Fruit fly (Drosophila melanogaster) whole organism, embryonic: Measurements from ENCODE around the gene CG31178.
A peak's percentile ranks its signal among the peaks of the same experiment; 100 is the strongest.

Experiments
- Blimp-1 ChIP-seq: fragments of 200-800 bp; sonication (Bioruptor generic); optimal IDR thresholded peaks from 3 replicates; lab custom pipeline; 2018; ENCODE audit warnings: missing biosample characterization, missing genetic modification characterization, mild to moderate bottlenecking, moderate library complexity, missing genetic modification reagents
- C15 ChIP-seq: fragments of 200-800 bp; sonication (Bioruptor generic); IDR thresholded peaks from 3 replicates; pipeline ENCODE4 v1.3.6; 2022; ENCODE audit warnings: missing biosample characterization, missing genetic modification characterization
- CG10267 ChIP-seq: fragments of 200-800 bp; sonication (Bioruptor generic); optimal IDR thresholded peaks from 2 replicates; lab custom pipeline; 2018; ENCODE audit warnings: missing biosample characterization, mild to moderate bottlenecking, missing genetic modification characterization, moderate library complexity
- CG10431 ChIP-seq: fragments of 200-800 bp; sonication (Bioruptor generic); optimal IDR thresholded peaks from 3 replicates; lab custom pipeline; 2018; ENCODE audit warnings: missing biosample characterization, mild to moderate bottlenecking, missing genetic modification characterization
- CG1603 ChIP-seq: fragments of 200-800 bp; sonication (Bioruptor generic); optimal IDR thresholded peaks from 2 replicates; lab custom pipeline; 2019; ENCODE audit warnings: missing biosample characterization, mild to moderate bottlenecking, missing genetic modification characterization, moderate library complexity
- CG16779 ChIP-seq: fragments of 200-800 bp; sonication (Bioruptor generic); IDR thresholded peaks from 2 replicates; pipeline ENCODE4 v1.3.6; 2022; ENCODE audit warnings: missing biosample characterization, missing genetic modification characterization
- CG17186 ChIP-seq: fragments of 200-800 bp; sonication (Bioruptor generic); optimal IDR thresholded peaks from 3 replicates; lab custom pipeline; 2017; ENCODE audit warnings: missing biosample characterization, missing genetic modification reagents, missing genetic modification characterization
- CG17829 ChIP-seq: fragments of 200-800 bp; optimal IDR thresholded peaks from 2 replicates; lab custom pipeline; 2019; ENCODE audit warnings: missing biosample characterization, mild to moderate bottlenecking, missing genetic modification characterization, moderate library complexity
- CG32772 ChIP-seq: fragments of 200-800 bp; sonication (Bioruptor generic); IDR thresholded peaks from 2 replicates; pipeline ENCODE4 v1.3.6; 2022; ENCODE audit warnings: missing biosample characterization, missing genetic modification characterization
- CG4328 ChIP-seq: fragments of 200-800 bp; sonication (Bioruptor generic); optimal IDR thresholded peaks from 3 replicates; lab custom pipeline; 2017; ENCODE audit warnings: missing biosample characterization, missing genetic modification reagents, missing genetic modification characterization
- CG4617 ChIP-seq: fragments of 200-800 bp; sonication (Bioruptor generic); optimal IDR thresholded peaks from 3 replicates; lab custom pipeline; 2016; ENCODE audit warnings: missing biosample characterization, missing genetic modification characterization, borderline replicate concordance
- CG4730 ChIP-seq: fragments of 200-800 bp; sonication (Bioruptor generic); IDR thresholded peaks from 2 replicates; pipeline ENCODE4 v1.3.6; 2022; ENCODE audit warnings: missing biosample characterization, missing genetic modification characterization
- CG6689 ChIP-seq: fragments of 200-800 bp; sonication (Bioruptor generic); IDR thresholded peaks from 2 replicates; pipeline ENCODE4 v1.3.6; 2022; ENCODE audit warnings: missing biosample characterization, missing genetic modification characterization
- CG7357 ChIP-seq: fragments of 200-800 bp; sonication (Bioruptor generic); IDR thresholded peaks from 3 replicates; pipeline ENCODE4 v1.3.6; 2022; ENCODE audit warnings: missing biosample characterization, missing genetic modification characterization
- CG7928 ChIP-seq: fragments of 200-800 bp; sonication (Bioruptor generic); optimal IDR thresholded peaks from 2 replicates; lab custom pipeline; 2017; ENCODE audit warnings: missing biosample characterization, mild to moderate bottlenecking, missing genetic modification characterization
- CG8765 ChIP-seq: fragments of 200-800 bp; sonication (Bioruptor generic); IDR thresholded peaks from 2 replicates; pipeline ENCODE4 v1.3.6; 2022; ENCODE audit warnings: missing biosample characterization, missing genetic modification characterization
- CG9215 ChIP-seq: fragments of 200-800 bp; sonication (Bioruptor generic); IDR thresholded peaks from 2 replicates; pipeline ENCODE4 v1.3.6; 2022; ENCODE audit warnings: missing biosample characterization, missing genetic modification characterization
- CkIIα-i1 ChIP-seq: fragments of 200-800 bp; sonication (Bioruptor generic); IDR thresholded peaks from 2 replicates; pipeline ENCODE4 v1.3.6; 2022; ENCODE audit warnings: missing biosample characterization, missing genetic modification characterization
- Doc2 ChIP-seq: fragments of 200-800 bp; sonication (Bioruptor generic); IDR thresholded peaks from 2 replicates; pipeline ENCODE4 v1.3.6; 2022; ENCODE audit warnings: missing biosample characterization, missing genetic modification characterization
- E2f1 ChIP-seq: fragments of 200-800 bp; sonication (Bioruptor generic); IDR thresholded peaks from 2 replicates; pipeline ENCODE4 v1.3.6; 2022; ENCODE audit warnings: missing biosample characterization, missing genetic modification characterization
- Eip74EF ChIP-seq, 2 experiments: fragments of 200-800 bp in 1 of 2; fragments of >200 bp in 1 of 2; sonication (Bioruptor generic) in 1 of 2; optimal IDR thresholded peaks; 2 replicates each; lab custom pipeline; 2017 to 2019; ENCODE audit warnings: missing biosample characterization in 2 of 2, missing genetic modification characterization in 2 of 2, mild to moderate bottlenecking in 1 of 2, moderate library complexity in 1 of 2
- Gug ChIP-seq: fragments of 200-800 bp; sonication (Bioruptor generic); IDR thresholded peaks from 4 replicates; pipeline ENCODE4 v1.3.6; 2022; ENCODE audit warnings: missing biosample characterization, missing genetic modification characterization
- Hr78 ChIP-seq, 2 experiments: fragments of 200-800 bp in 1 of 2; fragments of >200 bp in 1 of 2; sonication (Bioruptor generic) in 1 of 2; optimal IDR thresholded peaks; 2 replicates each; lab custom pipeline; 2017 to 2019; ENCODE audit warnings: missing biosample characterization in 2 of 2, missing genetic modification characterization in 2 of 2, mild to moderate bottlenecking in 1 of 2, moderate library complexity in 1 of 2
- Ptx1 ChIP-seq: fragments of 200-800 bp; sonication (Bioruptor generic); IDR thresholded peaks from 2 replicates; pipeline ENCODE4 v1.3.6; 2022; ENCODE audit warnings: missing biosample characterization, missing genetic modification characterization
- Rfx ChIP-seq: fragments of 200-800 bp; sonication (Bioruptor generic); IDR thresholded peaks from 2 replicates; pipeline ENCODE4 v1.3.6; 2022; ENCODE audit warnings: missing biosample characterization, missing genetic modification characterization
- Rx ChIP-seq: fragments of 200-800 bp; sonication (Bioruptor generic); IDR thresholded peaks from 2 replicates; pipeline ENCODE4 v1.3.6; 2022; ENCODE audit warnings: missing biosample characterization, missing genetic modification characterization
- Sin3A ChIP-seq: fragments of >200 bp; optimal IDR thresholded peaks from 2 replicates; lab custom pipeline; 2018
- Six4 ChIP-seq: fragments of 200-800 bp; sonication (Bioruptor generic); optimal IDR thresholded peaks from 2 replicates; lab custom pipeline; 2016; ENCODE audit warnings: missing biosample characterization, missing genetic modification characterization
- Vsx1 ChIP-seq: fragments of 200-800 bp; sonication (Bioruptor generic); optimal IDR thresholded peaks from 2 replicates; lab custom pipeline; 2017; ENCODE audit warnings: missing biosample characterization, mild to moderate bottlenecking, missing genetic modification characterization, missing genetic modification reagents
- caup ChIP-seq: fragments of 200-800 bp; sonication (Bioruptor generic); optimal IDR thresholded peaks from 3 replicates; lab custom pipeline; 2017; ENCODE audit warnings: missing biosample characterization, mild to moderate bottlenecking, missing genetic modification characterization, moderate library complexity; ENCODE audit not compliant: severe bottlenecking
- chm ChIP-seq: fragments of 200-800 bp; sonication (Bioruptor generic); IDR thresholded peaks from 2 replicates; pipeline ENCODE4 v1.3.6; 2022; ENCODE audit warnings: missing biosample characterization, missing genetic modification characterization
- crol ChIP-seq: fragments of 200-800 bp; sonication (Bioruptor generic); IDR thresholded peaks from 2 replicates; pipeline ENCODE4 v1.3.6; 2022; ENCODE audit warnings: missing biosample characterization, missing genetic modification characterization
- crp ChIP-seq, 2 experiments: fragments of 200-800 bp; sonication (Bioruptor generic); optimal IDR thresholded peaks; 2 replicates in 1 of 2; 3 replicates in 1 of 2; lab custom pipeline; 2017; ENCODE audit warnings: missing biosample characterization in 2 of 2, missing genetic modification characterization in 2 of 2, mild to moderate bottlenecking in 1 of 2, moderate library complexity in 1 of 2
- disco-r ChIP-seq: fragments of 200-800 bp; sonication (Bioruptor generic); optimal IDR thresholded peaks from 2 replicates; lab custom pipeline; 2016; ENCODE audit warnings: missing biosample characterization, missing genetic modification characterization
- dmrt11E ChIP-seq: fragments of 200-800 bp; sonication (Bioruptor generic); optimal IDR thresholded peaks from 3 replicates; lab custom pipeline; 2018; ENCODE audit warnings: missing biosample characterization, mild to moderate bottlenecking, missing genetic modification characterization, moderate library complexity
- gcm ChIP-seq: fragments of 200-800 bp; sonication (Bioruptor generic); optimal IDR thresholded peaks from 2 replicates; lab custom pipeline; 2019; ENCODE audit warnings: missing biosample characterization, mild to moderate bottlenecking, missing genetic modification characterization, moderate library complexity
- gem ChIP-seq: fragments of 200-800 bp; sonication (Bioruptor generic); optimal IDR thresholded peaks from 2 replicates; lab custom pipeline; 2019; ENCODE audit warnings: missing biosample characterization, mild to moderate bottlenecking, missing genetic modification characterization, moderate library complexity
- hbn ChIP-seq: fragments of 200-800 bp; sonication (Bioruptor generic); IDR thresholded peaks from 2 replicates; pipeline ENCODE4 v1.3.6; 2022; ENCODE audit warnings: missing biosample characterization, missing genetic modification characterization; ENCODE audit not compliant: partially characterized antibody
- jigr1 ChIP-seq: fragments of 200-800 bp; sonication (Bioruptor generic); IDR thresholded peaks from 3 replicates; pipeline ENCODE4 v1.3.6; 2022; ENCODE audit warnings: missing biosample characterization, missing genetic modification characterization
- jumu ChIP-seq: fragments of 200-800 bp; sonication (Bioruptor generic); optimal IDR thresholded peaks from 3 replicates; lab custom pipeline; 2016; ENCODE audit warnings: missing biosample characterization, missing genetic modification characterization
- kay ChIP-seq: fragments of 200-800 bp; sonication (Bioruptor generic); optimal IDR thresholded peaks from 2 replicates; lab custom pipeline; 2016; ENCODE audit warnings: missing biosample characterization, missing genetic modification characterization
- maf-S ChIP-seq: fragments of 200-800 bp; sonication (Bioruptor generic); optimal IDR thresholded peaks from 2 replicates; lab custom pipeline; 2016; ENCODE audit warnings: missing biosample characterization, missing genetic modification characterization
- mam ChIP-seq: fragments of 200-800 bp; sonication (Bioruptor generic); optimal IDR thresholded peaks from 3 replicates; lab custom pipeline; 2016; ENCODE audit warnings: missing biosample characterization, missing genetic modification characterization
- pho ChIP-seq: fragments of 200-800 bp; sonication (Bioruptor generic); optimal IDR thresholded peaks from 2 replicates; lab custom pipeline; 2016; ENCODE audit warnings: missing biosample characterization, missing genetic modification characterization
- prd ChIP-seq, 3 experiments: fragments of >200 bp in 2 of 3; fragments of 200-800 bp in 1 of 3; sonication (Bioruptor generic) in 1 of 3; optimal IDR thresholded peaks in 2 of 3; IDR thresholded peaks in 1 of 3; 2 replicates in 2 of 3; 3 replicates in 1 of 3; pipeline versions ENCODE4 v1.3.6 to Lab custom; 2017 to 2022; ENCODE audit warnings: missing biosample characterization in 1 of 3, missing genetic modification characterization in 1 of 3
- ranshi ChIP-seq: fragments of 200-800 bp; sonication (Bioruptor generic); IDR thresholded peaks from 2 replicates; pipeline ENCODE4 v1.3.6; 2022; ENCODE audit warnings: missing biosample characterization, missing genetic modification characterization
- repo ChIP-seq: fragments of 200-800 bp; sonication (Bioruptor generic); optimal IDR thresholded peaks from 2 replicates; lab custom pipeline; 2016; ENCODE audit warnings: missing biosample characterization, missing genetic modification characterization
- slp2 ChIP-seq: fragments of 200-800 bp; sonication (Bioruptor generic); optimal IDR thresholded peaks from 2 replicates; lab custom pipeline; 2016; ENCODE audit warnings: missing biosample characterization, missing genetic modification characterization
- sr ChIP-seq: fragments of 200-800 bp; sonication (Bioruptor generic); IDR thresholded peaks from 3 replicates; pipeline ENCODE4 v1.3.6; 2022; ENCODE audit warnings: missing biosample characterization, missing genetic modification characterization
- unpg ChIP-seq: fragments of 200-800 bp; sonication (Bioruptor generic); optimal IDR thresholded peaks from 3 replicates; lab custom pipeline; 2018; ENCODE audit warnings: missing biosample characterization, mild to moderate bottlenecking, missing genetic modification characterization, moderate library complexity

Gene CG31178

DNA sequence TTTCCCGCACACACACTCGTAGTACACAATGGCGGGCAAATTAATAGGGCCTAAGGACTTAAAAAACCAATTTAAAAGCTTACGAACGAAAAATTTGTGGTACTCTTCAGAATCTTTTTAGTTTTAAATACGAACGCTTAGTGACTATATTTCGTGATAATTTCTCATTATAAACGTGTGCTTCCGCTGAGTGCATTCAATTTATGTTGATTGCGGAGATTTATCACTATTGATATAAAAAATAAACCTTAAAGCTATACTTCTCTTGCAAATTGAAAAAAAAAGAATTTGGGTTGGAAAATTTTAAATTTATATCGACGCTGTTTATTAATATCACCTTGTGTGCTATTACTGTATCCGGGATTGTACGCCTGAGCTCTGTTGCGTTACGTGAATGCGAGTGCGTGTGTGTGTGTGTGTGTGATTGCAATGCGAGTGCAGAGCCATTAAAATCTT is 24.5 kb upstream of the CG31178 start (continued):
- peak; percentile 72 for TF ChIP-seq unpg
- peak; percentile 67 for TF ChIP-seq gcm (GFP tag; lab: Kevin White, UChicago)
- peak; percentile 26 for TF ChIP-seq maf-S
- peak; percentile 37 for TF ChIP-seq pho (GFP tag; lab: Kevin White, UChicago)
- peak; percentile 30 for TF ChIP-seq jumu (GFP tag; lab: Kevin White, UChicago)
- no peak for TF ChIP-seq Sin3A (lab: Kevin White, UChicago)
- TF ChIP-seq CG8765 (GFP tag; lab: Robert Waterston, UW), result no peak
- TF ChIP-seq Rfx (GFP tag; lab: Robert Waterston, UW), result no peak; the same call in 1 of the 2 replicates
- peak; percentile 50 for TF ChIP-seq Vsx1 (GFP tag; lab: Kevin White, UChicago)
- peak; percentile 71 for TF ChIP-seq Blimp-1 (GFP tag; lab: Kevin White, UChicago)
- no peak for TF ChIP-seq Gug (GFP tag; lab: Robert Waterston, UW)
- peak; percentile 27 for TF ChIP-seq CG4328
- no peak for TF ChIP-seq CG32772 (GFP tag; lab: Robert Waterston, UW)
- TF ChIP-seq CG4730 (GFP tag; lab: Robert Waterston, UW), result no peak
- 0 out of 3 replicates have a peak, but pooled peaks have one; percentile 31 for TF ChIP-seq CG7357 (GFP tag; lab: Robert Waterston, UW)
- peak in 1 of 2 experiments; percentile 23 for TF ChIP-seq crp (GFP tag; optimal IDR thresholded peaks at IDR 0.05; lab: Kevin White, UChicago)
- TF ChIP-seq C15, result no peak
- TF ChIP-seq CG4617 (GFP tag; lab: Kevin White, UChicago), result peak; percentile 4
- no peak for TF ChIP-seq CG17186 (GFP tag; lab: Kevin White, UChicago)
- TF ChIP-seq Rx (GFP tag; lab: Robert Waterston, UW), result no peak
- no peak for TF ChIP-seq CG9215 (GFP tag; lab: Robert Waterston, UW)
- peak; percentile 42 for TF ChIP-seq mam (GFP tag; lab: Kevin White, UChicago)
- TF ChIP-seq CG10431 (GFP tag; lab: Kevin White, UChicago), result peak; percentile 0
- TF ChIP-seq CG1603 (tag; lab: Kevin White, UChicago), result peak; percentile 11
- TF ChIP-seq Doc2 (GFP tag; lab: Robert Waterston, UW), result no peak
- peak; percentile 1 for TF ChIP-seq repo (GFP tag; lab: Kevin White, UChicago)
- TF ChIP-seq Eip74EF (GFP tag; optimal IDR thresholded peaks at IDR 0.05; lab: Kevin White, UChicago), result peak in 1 of 2 experiments; percentile 78
- peak; percentile 41 for TF ChIP-seq caup (GFP tag; lab: Kevin White, UChicago)
- TF ChIP-seq CG7928 (GFP tag; lab: Kevin White, UChicago), result no peak
- peak; percentile 77 for TF ChIP-seq CG10267 (tag; lab: Kevin White, UChicago)
- peak; percentile 79 for TF ChIP-seq CG6689 (GFP tag; lab: Robert Waterston, UW)
- TF ChIP-seq hbn (GFP tag; lab: Robert Waterston, UW), result no peak
- TF ChIP-seq prd (optimal IDR thresholded peaks at IDR 0.05; lab: Kevin White, UChicago), result no peak
- no peak; the same call in 1 of the 3 replicates for TF ChIP-seq prd (GFP tag; IDR thresholded peaks at IDR 0.05; lab: Robert Waterston, UW)
- TF ChIP-seq gem (tag; lab: Kevin White, UChicago), result peak; percentile 86
- TF ChIP-seq chm (GFP tag; lab: Robert Waterston, UW), result no peak
- TF ChIP-seq disco-r (GFP tag; lab: Kevin White, UChicago), result no peak
- TF ChIP-seq CG17829 (tag; lab: Kevin White, UChicago), result peak; percentile 78
- no peak for TF ChIP-seq jigr1
- TF ChIP-seq slp2 (GFP tag; lab: Kevin White, UChicago), result peak; percentile 49
- peak; percentile 75 for TF ChIP-seq Six4 (GFP tag; lab: Kevin White, UChicago)
- peak; percentile 82 for TF ChIP-seq dmrt11E (tag; lab: Kevin White, UChicago)
- TF ChIP-seq crol (GFP tag; lab: Robert Waterston, UW), result no peak
- no peak for TF ChIP-seq kay (GFP tag; lab: Kevin White, UChicago)
- TF ChIP-seq sr (GFP tag; lab: Robert Waterston, UW), result no peak
- TF ChIP-seq ranshi (GFP tag; lab: Robert Waterston, UW), result peak; percentile 38; the same call in 1 of the 2 replicates
- TF ChIP-seq Hr78 (GFP tag; optimal IDR thresholded peaks at IDR 0.05; lab: Kevin White, UChicago), result peak in 1 of 2 experiments; percentile 49
- no peak for TF ChIP-seq CG16779
- no peak for TF ChIP-seq CkIIα-i1 (GFP tag; lab: Robert Waterston, UW)
- TF ChIP-seq Ptx1 (GFP tag; lab: Robert Waterston, UW), result peak; percentile 52
- peak; percentile 56 for TF ChIP-seq E2f1 (GFP tag; lab: Robert Waterston, UW)
